Worm (Caenorhabditis elegans): ENCODE measurements around the gene tofu-1.

ce11 chrV:9995791-9996190, 14.8 kb downstream of the tofu-1 start, which contains the start of gene K08H10.6:
- TF ChIP-seq mep-1 (tag; optimal IDR thresholded peaks at IDR 0.05) (no peak), ztf-11 (tag; optimal IDR thresholded peaks at IDR 0.05) (no peak), pqm-1 (tag; optimal IDR thresholded peaks at IDR 0.05) (no peak), nhr-237 (tag; optimal IDR thresholded peaks at IDR 0.05) (no peak), elt-2 (tag; optimal IDR thresholded peaks at IDR 0.05) (no peak), fos-1 (tag; optimal IDR thresholded peaks at IDR 0.05) (no peak), zag-1 (tag; optimal IDR thresholded peaks at IDR 0.05) (no peak), aly-2 (tag; optimal IDR thresholded peaks at IDR 0.05) (no peak), zip-4 (GFP tag; optimal IDR thresholded peaks at IDR 0.05) (no peak), unc-62 (GFP tag; optimal IDR thresholded peaks at IDR 0.05) (no peak)

All from whole organism, L1 larva.